Fruit fly (Drosophila melanogaster) whole organism, prepupa: Measurements from ENCODE around the gene AIMP2.

Source experiments
- Blimp-1 ChIP-seq: fragments of 200-800 bp; sonication (Bioruptor generic); optimal IDR thresholded peaks from 3 replicates; lab custom pipeline; 2017; ENCODE audit warnings: missing biosample characterization, missing genetic modification characterization, mild to moderate bottlenecking, moderate library complexity, missing genetic modification reagents
- CG10631 ChIP-seq: fragments of 200-800 bp; sonication (Bioruptor generic); optimal IDR thresholded peaks from 2 replicates; lab custom pipeline; 2016; ENCODE audit warnings: missing biosample characterization, missing genetic modification characterization
- CG10669 ChIP-seq: fragments of 200-800 bp; sonication (Bioruptor generic); optimal IDR thresholded peaks from 3 replicates; lab custom pipeline; 2018; ENCODE audit warnings: missing biosample characterization, mild to moderate bottlenecking, missing genetic modification characterization, moderate library complexity
- CG11294 ChIP-seq: fragments of 200-800 bp; sonication (Bioruptor generic); IDR thresholded peaks from 2 replicates; pipeline ENCODE4 v1.3.6; 2022; ENCODE audit warnings: missing biosample characterization, missing genetic modification characterization
- CG11902 ChIP-seq: fragments of 200-800 bp; sonication (Bioruptor generic); optimal IDR thresholded peaks from 3 replicates; lab custom pipeline; 2016; ENCODE audit warnings: missing biosample characterization, missing genetic modification characterization
- CG15336 ChIP-seq: fragments of 200-800 bp; sonication (Bioruptor generic); IDR thresholded peaks from 2 replicates; pipeline ENCODE4 v1.3.6; 2022; ENCODE audit warnings: missing biosample characterization, missing genetic modification characterization
- CG1621 ChIP-seq: fragments of 200-800 bp; sonication (Bioruptor generic); optimal IDR thresholded peaks from 3 replicates; lab custom pipeline; 2018; ENCODE audit warnings: missing biosample characterization, mild to moderate bottlenecking, missing genetic modification characterization
- CG16779 ChIP-seq: fragments of 200-800 bp; sonication (Bioruptor generic); optimal IDR thresholded peaks from 3 replicates; lab custom pipeline; 2017; ENCODE audit warnings: missing biosample characterization, mild to moderate bottlenecking, missing genetic modification characterization
- CG3032 ChIP-seq: fragments of 200-800 bp; optimal IDR thresholded peaks from 2 replicates; lab custom pipeline; 2019; ENCODE audit warnings: missing biosample characterization, mild to moderate bottlenecking, missing genetic modification characterization, moderate library complexity
- CG31627 ChIP-seq: fragments of 200-800 bp; sonication (Bioruptor generic); optimal IDR thresholded peaks from 3 replicates; lab custom pipeline; 2016; ENCODE audit warnings: missing biosample characterization, missing genetic modification characterization
- CG3919 ChIP-seq: fragments of 200-800 bp; sonication (Bioruptor generic); optimal IDR thresholded peaks from 3 replicates; lab custom pipeline; 2016; ENCODE audit warnings: missing biosample characterization, missing genetic modification characterization
- CG4318 ChIP-seq: fragments of 200-800 bp; sonication (Bioruptor generic); optimal IDR thresholded peaks from 3 replicates; lab custom pipeline; 2017; ENCODE audit warnings: missing biosample characterization, mild to moderate bottlenecking, missing genetic modification characterization
- CG6163 ChIP-seq: fragments of 200-800 bp; sonication (Bioruptor generic); IDR thresholded peaks from 3 replicates; pipeline ENCODE4 v1.3.6; 2022; ENCODE audit warnings: missing biosample characterization, missing genetic modification characterization
- CG6792 ChIP-seq: fragments of 200-800 bp; sonication (Bioruptor generic); optimal IDR thresholded peaks from 3 replicates; lab custom pipeline; 2016; ENCODE audit warnings: missing biosample characterization, missing genetic modification characterization
- CG6808 ChIP-seq: fragments of 200-800 bp; sonication (Bioruptor generic); optimal IDR thresholded peaks from 3 replicates; lab custom pipeline; 2017; ENCODE audit warnings: missing biosample characterization, missing genetic modification characterization, mild to moderate bottlenecking, moderate library complexity, missing genetic modification reagents
- CG6854 ChIP-seq: fragments of 200-800 bp; sonication (Bioruptor generic); optimal IDR thresholded peaks from 2 replicates; lab custom pipeline; 2017; ENCODE audit warnings: missing biosample characterization, mild to moderate bottlenecking, missing genetic modification characterization
- CG8119 ChIP-seq: fragments of 200-800 bp; sonication (Bioruptor generic); IDR thresholded peaks from 3 replicates; pipeline ENCODE4 v1.3.6; 2022; ENCODE audit warnings: missing biosample characterization, missing genetic modification characterization
- CG8319 ChIP-seq: fragments of 200-800 bp; sonication (Bioruptor generic); optimal IDR thresholded peaks from 3 replicates; lab custom pipeline; 2016; ENCODE audit warnings: missing biosample characterization, missing genetic modification characterization
- CG8632 ChIP-seq: fragments of 200-800 bp; sonication (Bioruptor generic); optimal IDR thresholded peaks from 3 replicates; lab custom pipeline; 2016; ENCODE audit warnings: missing biosample characterization, missing genetic modification characterization
- CG9139 ChIP-seq: fragments of 200-800 bp; sonication (Bioruptor generic); optimal IDR thresholded peaks from 3 replicates; lab custom pipeline; 2017; ENCODE audit warnings: missing biosample characterization, mild to moderate bottlenecking, missing genetic modification characterization
- Eip78C ChIP-seq: fragments of 200-800 bp; sonication (Bioruptor generic); peaks from one replicate; lab custom pipeline; 2016; ENCODE audit warnings: missing biosample characterization, missing genetic modification characterization
- Eip93F ChIP-seq: fragments of 200-800 bp; sonication (Bioruptor generic); optimal IDR thresholded peaks from 2 replicates; lab custom pipeline; 2016; ENCODE audit warnings: missing biosample characterization, mild to moderate bottlenecking, missing genetic modification characterization
- Ets21C ChIP-seq: fragments of 200-800 bp; sonication (Bioruptor generic); optimal IDR thresholded peaks from 3 replicates; lab custom pipeline; 2016; ENCODE audit warnings: missing biosample characterization, missing genetic modification characterization
- Ets96B ChIP-seq: fragments of 200-800 bp; optimal IDR thresholded peaks from 2 replicates; lab custom pipeline; 2019; ENCODE audit warnings: missing biosample characterization, mild to moderate bottlenecking, missing genetic modification characterization, moderate library complexity
- Gug ChIP-seq: fragments of 200-800 bp; sonication (Bioruptor generic); IDR thresholded peaks from 2 replicates; pipeline ENCODE4 v1.3.6; 2022; ENCODE audit warnings: missing biosample characterization, missing genetic modification characterization
- Hr39 ChIP-seq: fragments of 200-800 bp; sonication (Bioruptor generic); optimal IDR thresholded peaks from 2 replicates; lab custom pipeline; 2016; ENCODE audit warnings: missing biosample characterization, missing genetic modification characterization
- Met ChIP-seq: fragments of 200-800 bp; sonication (Bioruptor generic); optimal IDR thresholded peaks from 3 replicates; lab custom pipeline; 2016; ENCODE audit warnings: missing biosample characterization, missing genetic modification characterization
- Smox ChIP-seq: fragments of 200-800 bp; sonication (Bioruptor generic); optimal IDR thresholded peaks from 3 replicates; lab custom pipeline; 2016; ENCODE audit warnings: missing biosample characterization, missing genetic modification characterization
- Sox14 ChIP-seq: fragments of 200-800 bp; sonication (Bioruptor generic); optimal IDR thresholded peaks from 3 replicates; lab custom pipeline; 2016; ENCODE audit warnings: missing biosample characterization, missing genetic modification characterization
- Sox15 ChIP-seq: fragments of 200-800 bp; sonication (Bioruptor generic); optimal IDR thresholded peaks from 3 replicates; lab custom pipeline; 2016; ENCODE audit warnings: missing biosample characterization, missing genetic modification characterization
- achi ChIP-seq: fragments of 200-800 bp; sonication (Bioruptor generic); optimal IDR thresholded peaks from 3 replicates; lab custom pipeline; 2016; ENCODE audit warnings: missing biosample characterization, missing genetic modification characterization
- acj6 ChIP-seq: fragments of 200-800 bp; sonication (Bioruptor generic); optimal IDR thresholded peaks from 3 replicates; lab custom pipeline; 2016; ENCODE audit warnings: missing biosample characterization, missing genetic modification characterization
- cyc ChIP-seq: fragments of 200-800 bp; sonication (Bioruptor generic); optimal IDR thresholded peaks from 3 replicates; lab custom pipeline; 2016; ENCODE audit warnings: missing biosample characterization, missing genetic modification characterization
- dac ChIP-seq: fragments of 200-800 bp; sonication (Bioruptor generic); optimal IDR thresholded peaks from 2 replicates; lab custom pipeline; 2017; ENCODE audit warnings: missing biosample characterization, mild to moderate bottlenecking, missing genetic modification characterization
- dsx ChIP-seq: fragments of 200-800 bp; optimal IDR thresholded peaks from 3 replicates; lab custom pipeline; 2019; ENCODE audit warnings: missing biosample characterization, mild to moderate bottlenecking, missing genetic modification characterization, moderate library complexity; ENCODE audit not compliant: poor library complexity, severe bottlenecking
- fd59A ChIP-seq: fragments of 200-800 bp; sonication (Bioruptor generic); optimal IDR thresholded peaks from 2 replicates; lab custom pipeline; 2017; ENCODE audit warnings: missing biosample characterization, mild to moderate bottlenecking, missing genetic modification characterization, missing genetic modification reagents
- fkh ChIP-seq: fragments of 200-800 bp; sonication (Bioruptor generic); optimal IDR thresholded peaks from 3 replicates; lab custom pipeline; 2017; ENCODE audit warnings: missing biosample characterization, mild to moderate bottlenecking, missing genetic modification characterization, moderate library complexity
- lz ChIP-seq: fragments of 200-800 bp; sonication (Bioruptor generic); optimal IDR thresholded peaks from 3 replicates; lab custom pipeline; 2016; ENCODE audit warnings: missing biosample characterization, missing genetic modification characterization
- pdm3 ChIP-seq: fragments of 200-800 bp; sonication (Bioruptor generic); optimal IDR thresholded peaks from 3 replicates; lab custom pipeline; 2016; ENCODE audit warnings: missing biosample characterization, missing genetic modification characterization
- salr ChIP-seq, 2 experiments: fragments of 200-800 bp; sonication (Bioruptor generic); optimal IDR thresholded peaks; 3 replicates each; lab custom pipeline; 2016 to 2018; ENCODE audit warnings: missing biosample characterization in 2 of 2, missing genetic modification characterization in 2 of 2, mild to moderate bottlenecking in 1 of 2
- ss ChIP-seq, 2 experiments: fragments of 200-800 bp; sonication (Bioruptor generic); optimal IDR thresholded peaks; 2 replicates in 1 of 2; 3 replicates in 1 of 2; lab custom pipeline; 2017 to 2018; ENCODE audit warnings: mild to moderate bottlenecking in 2 of 2, missing biosample characterization in 2 of 2, missing genetic modification characterization in 2 of 2, moderate library complexity in 1 of 2
- svp ChIP-seq: fragments of 200-800 bp; sonication (Bioruptor generic); peaks from one replicate; lab custom pipeline; 2016; ENCODE audit warnings: missing biosample characterization, missing genetic modification characterization
- topi ChIP-seq: fragments of 200-800 bp; sonication (Bioruptor generic); optimal IDR thresholded peaks from 3 replicates; lab custom pipeline; 2016; ENCODE audit warnings: missing biosample characterization, missing genetic modification characterization
- vri ChIP-seq: fragments of 200-800 bp; sonication (Bioruptor generic); optimal IDR thresholded peaks from 3 replicates; lab custom pipeline; 2016; ENCODE audit warnings: missing biosample characterization, mild to moderate bottlenecking, missing genetic modification characterization

AIMP2 gene

dm6 chr3L:15553993-15554644 is 29.3 kb upstream of the AIMP2 start, which contains the start of gene AGO2 (continued):
- TF ChIP-seq Ets21C (GFP tag; lab: Kevin White, UChicago) (no peak), Eip78C (GFP tag; lab: Kevin White, UChicago) (peak; percentile 59), CG15336 (GFP tag; lab: Robert Waterston, UW) (peak; percentile 44; the same call in 1 of the 2 replicates), CG10669 (GFP tag; lab: Kevin White, UChicago) (peak; percentile 87), vri (GFP tag; lab: Kevin White, UChicago) (peak; percentile 30), svp (GFP tag; lab: Kevin White, UChicago) (peak; percentile 55), Sox15 (no peak), topi (GFP tag; lab: Kevin White, UChicago) (peak; percentile 50)

DNA sequence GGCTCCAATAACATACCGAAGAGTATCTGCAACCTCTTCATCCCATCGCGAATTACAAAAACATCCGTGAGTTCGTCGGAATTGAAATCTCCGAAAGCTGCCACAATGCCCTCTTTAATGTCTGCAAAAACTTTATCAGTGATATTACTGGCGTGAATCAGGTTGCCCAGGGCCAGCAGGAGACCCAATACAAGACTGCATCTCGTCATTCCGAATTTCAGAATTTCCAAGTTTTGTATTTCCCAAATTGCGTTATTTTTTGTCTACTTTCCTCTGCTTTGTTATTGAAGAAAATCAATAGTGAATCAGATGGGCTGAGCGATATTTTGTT is 20.7 kb upstream of the AIMP2 start:
- TF ChIP-seq CG6854 (GFP tag; lab: Kevin White, UChicago), result no peak
- peak; percentile 17 for TF ChIP-seq Eip78C (GFP tag; lab: Kevin White, UChicago)

DNA sequence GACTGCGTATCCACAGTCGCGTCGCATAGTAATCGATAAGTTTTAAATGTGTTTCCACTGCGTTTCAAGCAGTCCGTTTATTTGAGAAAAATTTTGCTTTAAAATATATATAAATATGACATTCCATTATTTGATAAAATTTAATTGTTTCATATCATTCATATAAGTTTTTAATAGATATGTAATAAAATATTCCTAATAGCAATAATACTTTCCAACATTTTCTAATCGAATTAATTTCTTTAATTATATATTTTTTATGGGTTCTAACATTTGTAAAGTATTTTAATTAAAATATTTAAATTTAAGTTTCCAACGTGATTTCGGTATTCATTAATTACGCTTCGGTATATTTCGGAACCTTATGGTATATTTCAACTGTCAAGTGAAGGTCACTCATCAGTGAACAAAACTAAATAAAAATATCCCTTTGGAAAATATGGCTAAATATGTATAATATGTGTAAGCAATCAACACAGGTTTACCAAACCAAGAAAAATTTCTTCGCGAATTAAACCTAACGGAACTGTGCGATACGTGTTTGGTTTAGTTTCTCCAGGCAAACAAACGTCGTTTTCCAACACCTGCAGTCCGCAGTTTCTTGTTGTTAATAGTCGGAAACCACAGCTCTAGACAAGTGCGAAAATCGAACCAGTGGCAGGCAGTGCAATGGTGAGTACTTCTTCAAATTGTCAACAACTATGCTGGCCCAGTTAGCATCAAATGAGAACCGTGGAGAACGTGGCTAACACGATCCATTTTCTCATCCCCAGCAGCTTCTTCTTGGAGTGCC is 20.2 kb upstream of the AIMP2 start, which contains the start of the genes CG7739 and SCCRO:
CG7739 (minus strand) TSS at position 8 of the 793 bp plus-strand sequence.
SCCRO (plus strand) TSS at position 370 of the 793 bp plus-strand sequence.
- peak; percentile 25 for TF ChIP-seq Sox14 (GFP tag; lab: Kevin White, UChicago)
- TF ChIP-seq CG3919 (GFP tag; lab: Kevin White, UChicago), result peak; percentile 50
- peak; percentile 31 for TF ChIP-seq CG8632 (GFP tag; lab: Kevin White, UChicago)
- peak; percentile 15 for TF ChIP-seq topi (GFP tag; lab: Kevin White, UChicago)
- TF ChIP-seq dsx (GFP tag; lab: Kevin White, UChicago), result no peak
- no peak for TF ChIP-seq CG1621
- TF ChIP-seq CG11294 (GFP tag; lab: Robert Waterston, UW), result 0 out of 2 replicates have a peak, but pooled peaks have one; percentile 37
- TF ChIP-seq Met (GFP tag; lab: Kevin White, UChicago), result no peak
- TF ChIP-seq CG3032 (tag; lab: Kevin White, UChicago), result peak; percentile 59
- TF ChIP-seq Gug (GFP tag; lab: Robert Waterston, UW), result peak; percentile 63
- TF ChIP-seq CG16779, result no peak
- peak; percentile 71 for TF ChIP-seq svp (GFP tag; lab: Kevin White, UChicago)
- no peak for TF ChIP-seq CG9139 (GFP tag; lab: Kevin White, UChicago)
- TF ChIP-seq cyc (GFP tag; lab: Kevin White, UChicago), result peak; percentile 23
- TF ChIP-seq CG31627 (GFP tag; lab: Kevin White, UChicago), result peak; percentile 38
- no peak for TF ChIP-seq CG8319 (GFP tag; lab: Kevin White, UChicago)
- peak; percentile 57; the same call in 2 of the 3 replicates for TF ChIP-seq CG8119
- TF ChIP-seq CG6163 (GFP tag; lab: Robert Waterston, UW), result peak; percentile 51; the same call in 2 of the 3 replicates
- TF ChIP-seq acj6 (GFP tag; lab: Kevin White, UChicago), result peak; percentile 33
- peak; percentile 17 for TF ChIP-seq lz (GFP tag; lab: Kevin White, UChicago)
- no peak for TF ChIP-seq Smox (GFP tag; lab: Kevin White, UChicago)
- TF ChIP-seq ss (GFP tag; optimal IDR thresholded peaks at IDR 0.05; lab: Kevin White, UChicago), result no peak
- TF ChIP-seq Blimp-1, result no peak
- TF ChIP-seq Hr39 (GFP tag; lab: Kevin White, UChicago), result peak; percentile 11
- peak; percentile 65 for TF ChIP-seq Eip78C (GFP tag; lab: Kevin White, UChicago)
- TF ChIP-seq CG10631 (GFP tag; lab: Kevin White, UChicago), result peak; percentile 43
- no peak for TF ChIP-seq CG6854 (GFP tag; lab: Kevin White, UChicago)
- TF ChIP-seq CG6808 (GFP tag; lab: Kevin White, UChicago), result no peak
- no peak for TF ChIP-seq dac (GFP tag; lab: Kevin White, UChicago)
- peak; percentile 64 for TF ChIP-seq Eip93F
- peak; percentile 21 for TF ChIP-seq CG10669 (GFP tag; lab: Kevin White, UChicago)
- TF ChIP-seq CG4318 (GFP tag; lab: Kevin White, UChicago), result no peak
- TF ChIP-seq salr (GFP tag; optimal IDR thresholded peaks at IDR 0.05; lab: Kevin White, UChicago), result no peak
- peak; percentile 51; the same call in 1 of the 2 replicates for TF ChIP-seq CG15336 (GFP tag; lab: Robert Waterston, UW)
- TF ChIP-seq Ets96B (tag; lab: Kevin White, UChicago), result peak; percentile 56
- no peak for TF ChIP-seq pdm3 (GFP tag; lab: Kevin White, UChicago)
- no peak for TF ChIP-seq achi (GFP tag; lab: Kevin White, UChicago)
- no peak for TF ChIP-seq fd59A (GFP tag; lab: Kevin White, UChicago)
- peak; percentile 42 for TF ChIP-seq fkh
- no peak for TF ChIP-seq CG6792 (GFP tag; lab: Kevin White, UChicago)
- no peak for TF ChIP-seq CG11902
